Fruit fly (Drosophila melanogaster): ENCODE data around the gene CG33494.
A peak's percentile ranks its signal among the peaks of the same experiment; 100 is the strongest.

Gene CG33494

dm6 chr3R:25489116-25489515 is 5.8 kb downstream of the CG33494 start (continued):
- TF ChIP-seq CG9797 (GFP tag; optimal IDR thresholded peaks at IDR 0.05) (peak; percentile 16), salm (tag; optimal IDR thresholded peaks at IDR 0.05) (peak; percentile 27), lbe (GFP tag; optimal IDR thresholded peaks at IDR 0.05) (peak; percentile 39), CG12299 (tag; optimal IDR thresholded peaks at IDR 0.05) (peak; percentile 16), CG14441 (GFP tag; IDR thresholded peaks at IDR 0.05) (peak; percentile 55; the same call in 1 of the 2 replicates), CG9437 (GFP tag; optimal IDR thresholded peaks at IDR 0.05) (no peak), CG4730 (GFP tag; IDR thresholded peaks at IDR 0.05) (peak; percentile 46; the same call in 1 of the 2 replicates), CG13424 (tag; optimal IDR thresholded peaks at IDR 0.05) (peak; percentile 36), CG2129 (GFP tag; IDR thresholded peaks at IDR 0.05; ENCODE audit: partially characterized antibody) (no peak), CG6791 (GFP tag; IDR thresholded peaks at IDR 0.05; ENCODE audit: partially characterized antibody) (no peak), en (GFP tag; optimal IDR thresholded peaks at IDR 0.05) (no peak), Dek (tag; optimal IDR thresholded peaks at IDR 0.05) (no peak), CG17912 (GFP tag; optimal IDR thresholded peaks at IDR 0.05) (no peak), ab (GFP tag; optimal IDR thresholded peaks at IDR 0.05) (no peak), CG7357 (GFP tag; IDR thresholded peaks at IDR 0.05) (peak; percentile 30; the same call in 1 of the 3 replicates), CG12071 (GFP tag; optimal IDR thresholded peaks at IDR 0.05) (peak; percentile 11), PHDP (tag; optimal IDR thresholded peaks at IDR 0.05) (peak; percentile 61), CG3838 (GFP tag; optimal IDR thresholded peaks at IDR 0.05) (no peak), CG10274 (GFP tag; optimal IDR thresholded peaks at IDR 0.05) (no peak), CG8290 (GFP tag; optimal IDR thresholded peaks at IDR 0.05) (peak; percentile 41), CG8290 (tag; optimal IDR thresholded peaks at IDR 0.05) (no peak), CG18619 (GFP tag; optimal IDR thresholded peaks at IDR 0.05) (no peak), CG2199 (GFP tag; IDR thresholded peaks at IDR 0.05) (0 out of 3 replicates have a peak, but pooled peaks have one; percentile 26), Dad (GFP tag; optimal IDR thresholded peaks at IDR 0.05) (no peak), NfI (GFP tag; optimal IDR thresholded peaks at IDR 0.05) (no peak), YL-1 (GFP tag; optimal IDR thresholded peaks at IDR 0.05) (no peak), CrebB (tag; optimal IDR thresholded peaks at IDR 0.05) (no peak), ems (GFP tag; optimal IDR thresholded peaks at IDR 0.05) (no peak), CG18599 (GFP tag; optimal IDR thresholded peaks at IDR 0.05) (peak; percentile 79), hbn (GFP tag; IDR thresholded peaks at IDR 0.05; ENCODE audit: partially characterized antibody) (no peak), CG11398 (GFP tag; optimal IDR thresholded peaks at IDR 0.05) (no peak), ind (GFP tag; optimal IDR thresholded peaks at IDR 0.05) (peak; percentile 48), sc (optimal IDR thresholded peaks at IDR 0.05) (no peak), sc (GFP tag; optimal IDR thresholded peaks at IDR 0.05) (peak; percentile 20), CG12942 (GFP tag; optimal IDR thresholded peaks at IDR 0.05) (no peak), CG17829 (tag; optimal IDR thresholded peaks at IDR 0.05) (peak; percentile 77), abd-A (tag; optimal IDR thresholded peaks at IDR 0.05) (no peak), CG4328 (GFP tag; optimal IDR thresholded peaks at IDR 0.05) (peak; percentile 24), CG11695 (GFP tag; IDR thresholded peaks at IDR 0.05) (peak; percentile 78; the same call in 2 of the 3 replicates), CG8089 (GFP tag; optimal IDR thresholded peaks at IDR 0.05) (no peak), trem (tag; optimal IDR thresholded peaks at IDR 0.05) (peak; percentile 50), Poxn (GFP tag; IDR thresholded peaks at IDR 0.05) (no peak), gro (GFP tag; optimal IDR thresholded peaks at IDR 0.05) (no peak), CG9727 (GFP tag; optimal IDR thresholded peaks at IDR 0.05) (peak; percentile 79), schlank (tag; optimal IDR thresholded peaks at IDR 0.05) (no peak), CG1832 (GFP tag; optimal IDR thresholded peaks at IDR 0.05) (no peak), CG7786 (GFP tag; optimal IDR thresholded peaks at IDR 0.05) (no peak), ham (GFP tag; IDR thresholded peaks at IDR 0.05) (no peak), Deaf1 (tag; optimal IDR thresholded peaks at IDR 0.05) (no peak), CG1647 (GFP tag; optimal IDR thresholded peaks at IDR 0.05) (no peak), knrl (GFP tag; IDR thresholded peaks at IDR 0.05; ENCODE audit: partially characterized antibody) (no peak), ci (GFP tag; IDR thresholded peaks at IDR 0.05) (peak; percentile 70; the same call in 1 of the 3 replicates)
